Fruit fly (Drosophila melanogaster): ENCODE measurements around the gene Gr64b.

Gr64b gene

dm6 chr3L:4035499-4035898 lies 7.1 kb downstream of the Gr64b start, which contains the start of gene Gr64f:
Gr64f (plus strand) TSS chr3L:4035799.
- TF ChIP-seq Mnt (GFP tag; optimal IDR thresholded peaks at IDR 0.05): no peak
- no peak for TF ChIP-seq CG7045 (GFP tag; optimal IDR thresholded peaks at IDR 0.05)
- no peak for TF ChIP-seq ovo (GFP tag; optimal IDR thresholded peaks at IDR 0.05)
- TF ChIP-seq CG33017 (tag; optimal IDR thresholded peaks at IDR 0.05): no peak
- no peak for TF ChIP-seq CG14711 (tag; optimal IDR thresholded peaks at IDR 0.05)
- TF ChIP-seq CG1620 (GFP tag; optimal IDR thresholded peaks at IDR 0.05): no peak
- no peak for TF ChIP-seq Clk (GFP tag; optimal IDR thresholded peaks at IDR 0.05)
- no peak for TF ChIP-seq tj (GFP tag; optimal IDR thresholded peaks at IDR 0.05)
- no peak for TF ChIP-seq CG11617 (GFP tag; optimal IDR thresholded peaks at IDR 0.05)
- no peak for TF ChIP-seq Crg-1 (GFP tag; optimal IDR thresholded peaks at IDR 0.05)
- no peak for TF ChIP-seq CG12768 (GFP tag; optimal IDR thresholded peaks at IDR 0.05)
- no peak for TF ChIP-seq Hr96 (GFP tag; optimal IDR thresholded peaks at IDR 0.05)
- TF ChIP-seq kay (GFP tag; ENCODE audit: borderline replicate concordance): no peak
- no peak for TF ChIP-seq cnc (optimal IDR thresholded peaks at IDR 0.05)
- no peak for TF ChIP-seq pad (GFP tag; optimal IDR thresholded peaks at IDR 0.05)
- TF ChIP-seq CG5204 (GFP tag; optimal IDR thresholded peaks at IDR 0.05): no peak

dm6 chr3L:4040247-4040925 lies 12.0 kb downstream of the Gr64b start, which contains the start of the genes CG11593 and Rcd5:
CG11593 (minus strand) TSS chr3L:4040482.
Rcd5 (plus strand) TSS chr3L:4040529.
- TF ChIP-seq cnc (optimal IDR thresholded peaks at IDR 0.05) (no peak), pad (GFP tag; optimal IDR thresholded peaks at IDR 0.05) (peak; percentile 58), cic (GFP tag; optimal IDR thresholded peaks at IDR 0.05) (no peak), CG33017 (tag; optimal IDR thresholded peaks at IDR 0.05) (peak; percentile 51), kay (GFP tag; ENCODE audit: borderline replicate concordance) (peak; percentile 90), tj (GFP tag; optimal IDR thresholded peaks at IDR 0.05) (peak; percentile 23), toe (GFP tag; optimal IDR thresholded peaks at IDR 0.05) (peak; percentile 74), CG12768 (GFP tag; optimal IDR thresholded peaks at IDR 0.05) (peak; percentile 50), Hr96 (GFP tag; optimal IDR thresholded peaks at IDR 0.05) (peak; percentile 19), bab1 (GFP tag; optimal IDR thresholded peaks at IDR 0.05) (no peak), CG7101 (tag; optimal IDR thresholded peaks at IDR 0.05) (peak; percentile 76), ovo (GFP tag; optimal IDR thresholded peaks at IDR 0.05) (peak; percentile 62), Crg-1 (GFP tag; optimal IDR thresholded peaks at IDR 0.05) (peak; percentile 67), CG14711 (tag; optimal IDR thresholded peaks at IDR 0.05) (peak; percentile 84), CG7045 (GFP tag; optimal IDR thresholded peaks at IDR 0.05) (peak; percentile 67), CG1620 (GFP tag; optimal IDR thresholded peaks at IDR 0.05) (peak; percentile 29), CG11617 (GFP tag; optimal IDR thresholded peaks at IDR 0.05) (peak; percentile 68), Mnt (GFP tag; optimal IDR thresholded peaks at IDR 0.05) (peak; percentile 59), Clk (GFP tag; optimal IDR thresholded peaks at IDR 0.05) (peak; percentile 64), CG5204 (GFP tag; optimal IDR thresholded peaks at IDR 0.05) (peak; percentile 62)

- TF ChIP-seq CG5204 (GFP tag; optimal IDR thresholded peaks at IDR 0.05): peak; percentile 36
- TF ChIP-seq cic (GFP tag; optimal IDR thresholded peaks at IDR 0.05): no peak
- no peak for TF ChIP-seq ovo (GFP tag; optimal IDR thresholded peaks at IDR 0.05)
These were observed 16.1 kb downstream of the Gr64b start for dm6 chr3L:4044497-4044896.

- TF ChIP-seq Clk (GFP tag; optimal IDR thresholded peaks at IDR 0.05) (no peak), cnc (optimal IDR thresholded peaks at IDR 0.05) (no peak), tj (GFP tag; optimal IDR thresholded peaks at IDR 0.05) (peak; percentile 14)
These were observed 17.9 kb downstream of the Gr64b start, which contains the start of gene CG1136 for dm6 chr3L:4046289-4046688. CG1136 (plus strand) TSS chr3L:4046596.

dm6 chr3L:4047635-4048034 lies 19.2 kb downstream of the Gr64b start, which contains the start of gene Dpy-30L2:
Dpy-30L2 (minus strand) TSS chr3L:4047735.
- TF ChIP-seq kay (GFP tag; ENCODE audit: borderline replicate concordance) (no peak), CG12768 (GFP tag; optimal IDR thresholded peaks at IDR 0.05) (no peak), Mnt (GFP tag; optimal IDR thresholded peaks at IDR 0.05) (no peak), CG5204 (GFP tag; optimal IDR thresholded peaks at IDR 0.05) (no peak), CG7045 (GFP tag; optimal IDR thresholded peaks at IDR 0.05) (no peak), CG14711 (tag; optimal IDR thresholded peaks at IDR 0.05) (no peak), Hr96 (GFP tag; optimal IDR thresholded peaks at IDR 0.05) (no peak), Crg-1 (GFP tag; optimal IDR thresholded peaks at IDR 0.05) (no peak)

dm6 chr3L:4049082-4049481 lies 20.7 kb downstream of the Gr64b start:
- TF ChIP-seq Clk (GFP tag; optimal IDR thresholded peaks at IDR 0.05) (no peak), CG14711 (tag; optimal IDR thresholded peaks at IDR 0.05) (no peak), CG7101 (tag; optimal IDR thresholded peaks at IDR 0.05) (no peak), cnc (optimal IDR thresholded peaks at IDR 0.05) (no peak), tj (GFP tag; optimal IDR thresholded peaks at IDR 0.05) (no peak), CG11617 (GFP tag; optimal IDR thresholded peaks at IDR 0.05) (no peak), ovo (GFP tag; optimal IDR thresholded peaks at IDR 0.05) (no peak), cic (GFP tag; optimal IDR thresholded peaks at IDR 0.05) (no peak), Hr96 (GFP tag; optimal IDR thresholded peaks at IDR 0.05) (no peak), CG12768 (GFP tag; optimal IDR thresholded peaks at IDR 0.05) (no peak), toe (GFP tag; optimal IDR thresholded peaks at IDR 0.05) (no peak), Mnt (GFP tag; optimal IDR thresholded peaks at IDR 0.05) (no peak), CG7045 (GFP tag; optimal IDR thresholded peaks at IDR 0.05) (no peak), CG5204 (GFP tag; optimal IDR thresholded peaks at IDR 0.05) (no peak), CG33017 (tag; optimal IDR thresholded peaks at IDR 0.05) (no peak), kay (GFP tag; ENCODE audit: borderline replicate concordance) (no peak), Crg-1 (GFP tag; optimal IDR thresholded peaks at IDR 0.05) (no peak), pad (GFP tag; optimal IDR thresholded peaks at IDR 0.05) (no peak), bab1 (GFP tag; optimal IDR thresholded peaks at IDR 0.05) (no peak), CG1620 (GFP tag; optimal IDR thresholded peaks at IDR 0.05) (no peak)

Measured in whole organism, adult.